Fruit fly (Drosophila melanogaster) whole organism, embryonic: ENCODE measurements around the gene CG13694.
A peak's percentile ranks its signal among the peaks of the same experiment; 100 is the strongest.

ENCODE experiments used
- Atf-2 ChIP-seq: fragments of 200-800 bp; sonication (Bioruptor generic); optimal IDR thresholded peaks from 2 replicates; lab custom pipeline; 2016; ENCODE audit warnings: missing biosample characterization, missing genetic modification characterization
- Bdp1 ChIP-seq: fragments of 200-800 bp; sonication (Bioruptor generic); optimal IDR thresholded peaks from 3 replicates; lab custom pipeline; 2016; ENCODE audit warnings: missing biosample characterization, missing genetic modification characterization
- BtbVII ChIP-seq: fragments of 200-800 bp; sonication (Bioruptor generic); optimal IDR thresholded peaks from 3 replicates; lab custom pipeline; 2017; ENCODE audit warnings: missing biosample characterization, mild to moderate bottlenecking, missing genetic modification characterization
- CG12391 ChIP-seq: fragments of 200-800 bp; sonication (Bioruptor generic); optimal IDR thresholded peaks from 3 replicates; lab custom pipeline; 2018; ENCODE audit warnings: missing biosample characterization, mild to moderate bottlenecking, missing genetic modification characterization, moderate library complexity
- CG13287 ChIP-seq: fragments of 200-800 bp; sonication (Bioruptor generic); IDR thresholded peaks from 2 replicates; pipeline ENCODE4 v1.3.6; 2022; ENCODE audit warnings: missing biosample characterization, missing genetic modification characterization; ENCODE audit not compliant: partially characterized antibody
- CG13296 ChIP-seq: fragments of 200-800 bp; sonication (Bioruptor generic); optimal IDR thresholded peaks from 3 replicates; lab custom pipeline; 2018; ENCODE audit warnings: missing biosample characterization, mild to moderate bottlenecking, missing genetic modification characterization
- CG14441 ChIP-seq: fragments of 200-800 bp; sonication (Bioruptor generic); IDR thresholded peaks from 2 replicates; pipeline ENCODE4 v1.3.6; 2022; ENCODE audit warnings: missing biosample characterization, missing genetic modification characterization
- CG16779 ChIP-seq: fragments of 200-800 bp; sonication (Bioruptor generic); IDR thresholded peaks from 2 replicates; pipeline ENCODE4 v1.3.6; 2022; ENCODE audit warnings: missing biosample characterization, missing genetic modification characterization
- CG17568 ChIP-seq: fragments of 200-800 bp; sonication (Bioruptor generic); optimal IDR thresholded peaks from 2 replicates; lab custom pipeline; 2018; ENCODE audit warnings: missing biosample characterization, mild to moderate bottlenecking, missing genetic modification characterization, moderate library complexity
- CG1792 ChIP-seq: fragments of 200-800 bp; sonication (Bioruptor generic); optimal IDR thresholded peaks from 2 replicates; lab custom pipeline; 2016; ENCODE audit warnings: missing biosample characterization, missing genetic modification characterization
- CG18619 ChIP-seq: fragments of 200-800 bp; sonication (Bioruptor generic); optimal IDR thresholded peaks from 3 replicates; lab custom pipeline; 2017; ENCODE audit warnings: missing biosample characterization, mild to moderate bottlenecking, missing genetic modification characterization
- CG3065 ChIP-seq: fragments of 200-800 bp; sonication (Bioruptor generic); optimal IDR thresholded peaks from 2 replicates; lab custom pipeline; 2016; ENCODE audit warnings: missing biosample characterization, missing genetic modification characterization
- CG31441 ChIP-seq: fragments of 200-800 bp; sonication (Bioruptor generic); IDR thresholded peaks from 2 replicates; pipeline ENCODE4 v1.3.6; 2022; ENCODE audit warnings: missing biosample characterization, missing genetic modification characterization
- CG32767 ChIP-seq: fragments of 200-800 bp; sonication (Bioruptor generic); IDR thresholded peaks from 2 replicates; pipeline ENCODE4 v1.3.6; 2022; ENCODE audit warnings: missing biosample characterization, missing genetic modification characterization
- CG4854 ChIP-seq: fragments of 200-800 bp; sonication (Bioruptor generic); optimal IDR thresholded peaks from 2 replicates; lab custom pipeline; 2016; ENCODE audit warnings: missing biosample characterization, missing genetic modification characterization, inconsistent platforms
- CG6175 ChIP-seq: fragments of 200-800 bp; sonication (Bioruptor generic); IDR thresholded peaks from 3 replicates; pipeline ENCODE4 v1.3.6; 2022; ENCODE audit warnings: missing biosample characterization, missing genetic modification characterization
- CG8290 ChIP-seq, 3 experiments: fragments of 200-800 bp; sonication (Bioruptor generic); optimal IDR thresholded peaks; 2 replicates each; lab custom pipeline; 2016 to 2019; ENCODE audit warnings: missing biosample characterization in 3 of 3, missing genetic modification characterization in 3 of 3, mild to moderate bottlenecking in 2 of 3, moderate library complexity in 1 of 3
- CG9932 ChIP-seq: fragments of 200-800 bp; sonication (Bioruptor generic); IDR thresholded peaks from 2 replicates; pipeline ENCODE4 v1.3.6; 2022; ENCODE audit warnings: missing biosample characterization, missing genetic modification characterization
- GATAe ChIP-seq: fragments of 200-800 bp; sonication (Bioruptor generic); conservative IDR thresholded peaks from 2 replicates; pipeline ENCODE4 v1.3.6; 2022; ENCODE audit warnings: missing biosample characterization, missing genetic modification characterization
- Hmx ChIP-seq: fragments of 200-800 bp; sonication (Bioruptor generic); optimal IDR thresholded peaks from 2 replicates; lab custom pipeline; 2016; ENCODE audit warnings: missing biosample characterization, missing genetic modification characterization
- Hsf ChIP-seq: fragments of 200-800 bp; sonication (Bioruptor generic); optimal IDR thresholded peaks from 3 replicates; lab custom pipeline; 2016; ENCODE audit warnings: missing biosample characterization, missing genetic modification characterization
- MESR4 ChIP-seq: fragments of 200-800 bp; sonication (Bioruptor generic); optimal IDR thresholded peaks from 2 replicates; lab custom pipeline; 2018; ENCODE audit warnings: missing biosample characterization, mild to moderate bottlenecking, missing genetic modification characterization, moderate library complexity
- Meics ChIP-seq: fragments of 200-800 bp; sonication (Bioruptor generic); optimal IDR thresholded peaks from 2 replicates; lab custom pipeline; 2017; ENCODE audit warnings: missing biosample characterization, mild to moderate bottlenecking, missing genetic modification characterization
- Taf1 ChIP-seq: fragments of 200-800 bp; sonication (Bioruptor generic); IDR thresholded peaks from 2 replicates; pipeline ENCODE4 v1.3.6; 2022; ENCODE audit warnings: missing biosample characterization, missing genetic modification characterization
- ap ChIP-seq: fragments of 200-800 bp; sonication (Bioruptor generic); IDR thresholded peaks from 2 replicates; pipeline ENCODE4 v1.3.6; 2022; ENCODE audit warnings: missing biosample characterization, missing genetic modification characterization
- bab2 ChIP-seq: fragments of 200-800 bp; sonication (Bioruptor generic); optimal IDR thresholded peaks from 2 replicates; lab custom pipeline; 2016; ENCODE audit warnings: missing biosample characterization, missing genetic modification characterization
- br ChIP-seq: fragments of >200 bp; optimal IDR thresholded peaks from 2 replicates; lab custom pipeline; 2017
- ci ChIP-seq: fragments of 200-800 bp; sonication (Bioruptor generic); IDR thresholded peaks from 3 replicates; pipeline ENCODE4 v1.3.6; 2022; ENCODE audit warnings: missing biosample characterization, missing genetic modification characterization
- croc ChIP-seq: fragments of 200-800 bp; sonication (Bioruptor generic); conservative IDR thresholded peaks from 3 replicates; pipeline ENCODE4 v1.3.6; 2022; ENCODE audit warnings: missing biosample characterization, missing genetic modification characterization
- dati ChIP-seq: fragments of 200-800 bp; sonication (Bioruptor generic); IDR thresholded peaks from 2 replicates; pipeline ENCODE4 v1.3.6; 2022; ENCODE audit warnings: missing biosample characterization, missing genetic modification characterization
- dmrt99B ChIP-seq: fragments of 200-800 bp; sonication (Bioruptor generic); optimal IDR thresholded peaks from 2 replicates; lab custom pipeline; 2018; ENCODE audit warnings: missing biosample characterization, mild to moderate bottlenecking, missing genetic modification characterization, moderate library complexity
- emc ChIP-seq: fragments of 200-800 bp; sonication (Bioruptor generic); optimal IDR thresholded peaks from 2 replicates; lab custom pipeline; 2016; ENCODE audit warnings: missing biosample characterization, missing genetic modification characterization
- esg ChIP-seq: fragments of 200-800 bp; sonication (Bioruptor generic); conservative IDR thresholded peaks from 2 replicates; pipeline ENCODE4 v1.3.6; 2022; ENCODE audit warnings: missing biosample characterization, missing genetic modification characterization
- exex ChIP-seq: fragments of 200-800 bp; sonication (Bioruptor generic); optimal IDR thresholded peaks from 4 replicates; lab custom pipeline; 2018; ENCODE audit warnings: missing biosample characterization, mild to moderate bottlenecking, missing genetic modification characterization, moderate library complexity
- gem ChIP-seq: fragments of 200-800 bp; sonication (Bioruptor generic); optimal IDR thresholded peaks from 2 replicates; lab custom pipeline; 2019; ENCODE audit warnings: missing biosample characterization, mild to moderate bottlenecking, missing genetic modification characterization, moderate library complexity
- grn ChIP-seq: fragments of 200-800 bp; sonication (Bioruptor generic); optimal IDR thresholded peaks from 3 replicates; lab custom pipeline; 2017; ENCODE audit warnings: missing biosample characterization, missing genetic modification characterization
- hb ChIP-seq: fragments of 200-800 bp; sonication (Bioruptor generic); IDR thresholded peaks from 3 replicates; pipeline ENCODE4 v1.3.6; 2022; ENCODE audit warnings: missing biosample characterization, missing genetic modification characterization; ENCODE audit not compliant: partially characterized antibody
- maf-S ChIP-seq: fragments of 200-800 bp; sonication (Bioruptor generic); optimal IDR thresholded peaks from 2 replicates; lab custom pipeline; 2016; ENCODE audit warnings: missing biosample characterization, missing genetic modification characterization
- mam ChIP-seq: fragments of 200-800 bp; sonication (Bioruptor generic); optimal IDR thresholded peaks from 3 replicates; lab custom pipeline; 2016; ENCODE audit warnings: missing biosample characterization, missing genetic modification characterization
- nerfin-1 ChIP-seq: fragments of 200-800 bp; sonication (Bioruptor generic); optimal IDR thresholded peaks from 3 replicates; lab custom pipeline; 2019; ENCODE audit warnings: missing biosample characterization, mild to moderate bottlenecking, missing genetic modification characterization, moderate library complexity
- pho ChIP-seq: fragments of 200-800 bp; sonication (Bioruptor generic); optimal IDR thresholded peaks from 2 replicates; lab custom pipeline; 2016; ENCODE audit warnings: missing biosample characterization, missing genetic modification characterization
- repo ChIP-seq: fragments of 200-800 bp; sonication (Bioruptor generic); optimal IDR thresholded peaks from 2 replicates; lab custom pipeline; 2016; ENCODE audit warnings: missing biosample characterization, missing genetic modification characterization
- sd ChIP-seq: fragments of 200-800 bp; sonication (Bioruptor generic); optimal IDR thresholded peaks from 3 replicates; lab custom pipeline; 2018; ENCODE audit warnings: missing biosample characterization, mild to moderate bottlenecking, missing genetic modification characterization, moderate library complexity
- stc ChIP-seq: fragments of 200-800 bp; sonication (Bioruptor generic); IDR thresholded peaks from 2 replicates; pipeline ENCODE4 v1.3.6; 2022; ENCODE audit warnings: missing biosample characterization, missing genetic modification characterization
- sug ChIP-seq: fragments of 200-800 bp; optimal IDR thresholded peaks from 2 replicates; lab custom pipeline; 2019; ENCODE audit warnings: missing biosample characterization, mild to moderate bottlenecking, missing genetic modification characterization, moderate library complexity
- tio ChIP-seq: fragments of 200-800 bp; sonication (Bioruptor generic); optimal IDR thresholded peaks from 2 replicates; lab custom pipeline; 2017; ENCODE audit warnings: missing biosample characterization, missing genetic modification characterization, inconsistent platforms
- ttk ChIP-seq: fragments of 200-800 bp; sonication (Bioruptor generic); IDR thresholded peaks from 2 replicates; pipeline ENCODE4 v2.1.2; 2022; ENCODE audit warnings: missing biosample characterization, missing genetic modification characterization
- twi ChIP-seq: fragments of 200-800 bp; optimal IDR thresholded peaks from 2 replicates; lab custom pipeline; 2019; ENCODE audit warnings: missing biosample characterization, mild to moderate bottlenecking, missing genetic modification characterization, moderate library complexity
- unpg ChIP-seq: fragments of 200-800 bp; sonication (Bioruptor generic); optimal IDR thresholded peaks from 3 replicates; lab custom pipeline; 2018; ENCODE audit warnings: missing biosample characterization, mild to moderate bottlenecking, missing genetic modification characterization, moderate library complexity
- yki ChIP-seq: fragments of >200 bp; optimal IDR thresholded peaks from 3 replicates; lab custom pipeline; 2018

Gene CG13694

dm6 chr2L:131466-132270 is 15.4 kb upstream of the CG13694 start, which contains the start of gene Gs1 (continued):
- TF ChIP-seq ci (GFP tag; lab: Robert Waterston, UW) (peak; percentile 81), br (no peak), repo (GFP tag; lab: Kevin White, UChicago) (no peak), CG17568 (GFP tag; lab: Kevin White, UChicago) (peak; percentile 46), CG14441 (GFP tag; lab: Robert Waterston, UW) (no peak), CG3065 (no peak), stc (GFP tag; lab: Robert Waterston, UW) (0 out of 2 replicates have a peak, but pooled peaks have one; percentile 18), CG13287 (GFP tag; lab: Robert Waterston, UW) (peak; percentile 75), mam (GFP tag; lab: Kevin White, UChicago) (no peak), CG9932 (GFP tag; lab: Robert Waterston, UW) (0 out of 2 replicates have a peak, but pooled peaks have one; percentile 11), CG4854 (GFP tag; lab: Kevin White, UChicago) (no peak), sug (peak; percentile 84), pho (GFP tag; lab: Kevin White, UChicago) (peak; percentile 17), twi (tag; lab: Kevin White, UChicago) (no peak), yki (lab: Kevin White, UChicago) (peak; percentile 36), Bdp1 (GFP tag; lab: Kevin White, UChicago) (no peak), GATAe (no peak; the same call in 1 of the 2 replicates), MESR4 (peak; percentile 49), CG6175 (GFP tag; lab: Robert Waterston, UW) (peak; percentile 96), Meics (GFP tag; lab: Kevin White, UChicago) (peak; percentile 26), dati (no peak), CG8290 (GFP tag; optimal IDR thresholded peaks at IDR 0.05; lab: Kevin White, UChicago) (no peak), CG8290 (tag; optimal IDR thresholded peaks at IDR 0.05; lab: Kevin White, UChicago) (peak; percentile 8 to 65), ap (no peak), CG1792 (GFP tag; lab: Kevin White, UChicago) (no peak), CG31441 (GFP tag; lab: Robert Waterston, UW) (no peak; the same call in 1 of the 2 replicates), dmrt99B (tag; lab: Kevin White, UChicago) (peak; percentile 33), ttk (GFP tag; lab: Robert Waterston, UW) (peak; percentile 34; the same call in 1 of the 2 replicates), nerfin-1 (no peak), Hmx (GFP tag; lab: Kevin White, UChicago) (no peak), BtbVII (GFP tag; lab: Kevin White, UChicago) (peak; percentile 74), gem (tag; lab: Kevin White, UChicago) (no peak), bab2 (GFP tag; lab: Kevin White, UChicago) (no peak), exex (tag; lab: Kevin White, UChicago) (peak; percentile 22), croc (GFP tag; lab: Robert Waterston, UW) (no peak), emc (GFP tag; lab: Kevin White, UChicago) (no peak), unpg (GFP tag; lab: Kevin White, UChicago) (peak; percentile 47), esg (GFP tag; lab: Robert Waterston, UW) (no peak), maf-S (no peak), sd (peak; percentile 27), tio (GFP tag; lab: Kevin White, UChicago) (no peak), CG32767 (GFP tag; lab: Robert Waterston, UW) (peak; percentile 49; the same call in 1 of the 2 replicates), Hsf (GFP tag; lab: Kevin White, UChicago) (no peak), CG13296 (GFP tag; lab: Kevin White, UChicago) (peak; percentile 66), CG16779 (GFP tag; lab: Robert Waterston, UW) (0 out of 2 replicates have a peak, but pooled peaks have one; percentile 12), CG12391 (tag; lab: Kevin White, UChicago) (no peak), hb (no peak), CG18619 (no peak), Taf1 (GFP tag; lab: Robert Waterston, UW) (no peak), Atf-2 (GFP tag; lab: Kevin White, UChicago) (no peak), grn (GFP tag; lab: Kevin White, UChicago) (no peak)
